Fruit fly (Drosophila melanogaster) whole organism, embryonic: Measurements from ENCODE around the gene CG16710.

Experiments
- ATbp ChIP-seq: fragments of 200-800 bp; sonication (Bioruptor generic); optimal IDR thresholded peaks from 2 replicates; lab custom pipeline; 2017; ENCODE audit warnings: missing biosample characterization, mild to moderate bottlenecking, missing genetic modification characterization, missing genetic modification reagents
- B-H2 ChIP-seq: fragments of 200-800 bp; sonication (Bioruptor generic); optimal IDR thresholded peaks from 2 replicates; lab custom pipeline; 2018; ENCODE audit warnings: missing biosample characterization, mild to moderate bottlenecking, missing genetic modification characterization
- BtbVII ChIP-seq: fragments of 200-800 bp; sonication (Bioruptor generic); optimal IDR thresholded peaks from 3 replicates; lab custom pipeline; 2017; ENCODE audit warnings: missing biosample characterization, mild to moderate bottlenecking, missing genetic modification characterization
- Bteb2 ChIP-seq: fragments of 200-800 bp; sonication (Bioruptor generic); optimal IDR thresholded peaks from 2 replicates; lab custom pipeline; 2016; ENCODE audit warnings: missing biosample characterization, missing genetic modification characterization
- CG10321 ChIP-seq: fragments of 200-800 bp; sonication (Bioruptor generic); IDR thresholded peaks from 2 replicates; pipeline ENCODE4 v1.3.6; 2022; ENCODE audit warnings: missing biosample characterization, missing genetic modification characterization
- CG12104 ChIP-seq: fragments of 200-800 bp; sonication (Bioruptor generic); optimal IDR thresholded peaks from 3 replicates; lab custom pipeline; 2016; ENCODE audit warnings: missing biosample characterization, missing genetic modification characterization
- CG12659 ChIP-seq: fragments of 200-800 bp; sonication (Bioruptor generic); optimal IDR thresholded peaks from 3 replicates; lab custom pipeline; 2017; ENCODE audit warnings: mild to moderate bottlenecking, missing biosample characterization, missing genetic modification reagents, missing genetic modification characterization
- CG13287 ChIP-seq: fragments of 200-800 bp; sonication (Bioruptor generic); IDR thresholded peaks from 2 replicates; pipeline ENCODE4 v1.3.6; 2022; ENCODE audit warnings: missing biosample characterization, missing genetic modification characterization; ENCODE audit not compliant: partially characterized antibody
- CG13424 ChIP-seq: fragments of 200-800 bp; sonication (Bioruptor generic); optimal IDR thresholded peaks from 2 replicates; lab custom pipeline; 2019; ENCODE audit warnings: missing biosample characterization, mild to moderate bottlenecking, missing genetic modification characterization, moderate library complexity
- CG15601 ChIP-seq: fragments of 200-800 bp; sonication (Bioruptor generic); optimal IDR thresholded peaks from 3 replicates; lab custom pipeline; 2019; ENCODE audit warnings: missing biosample characterization, mild to moderate bottlenecking, missing genetic modification characterization, moderate library complexity
- CG1602 ChIP-seq: fragments of 200-800 bp; sonication (Bioruptor generic); optimal IDR thresholded peaks from 3 replicates; lab custom pipeline; 2016; ENCODE audit warnings: missing biosample characterization, missing genetic modification characterization
- CG2199 ChIP-seq: fragments of 200-800 bp; sonication (Bioruptor generic); IDR thresholded peaks from 3 replicates; pipeline ENCODE4 v1.3.6; 2022; ENCODE audit warnings: missing biosample characterization, missing genetic modification characterization
- CG31224 ChIP-seq: fragments of 200-800 bp; sonication (Bioruptor generic); IDR thresholded peaks from 2 replicates; pipeline ENCODE4 v1.3.6; 2022; ENCODE audit warnings: missing biosample characterization, missing genetic modification characterization
- CG34224 ChIP-seq: fragments of 200-800 bp; sonication (Bioruptor generic); IDR thresholded peaks from 3 replicates; pipeline ENCODE4 v1.3.6; 2022; ENCODE audit warnings: missing biosample characterization, missing genetic modification characterization; ENCODE audit not compliant: partially characterized antibody
- CG7987 ChIP-seq: fragments of 200-800 bp; sonication (Bioruptor generic); optimal IDR thresholded peaks from 2 replicates; lab custom pipeline; 2018; ENCODE audit warnings: missing biosample characterization, mild to moderate bottlenecking, missing genetic modification characterization, moderate library complexity
- CG8765 ChIP-seq: fragments of 200-800 bp; sonication (Bioruptor generic); IDR thresholded peaks from 2 replicates; pipeline ENCODE4 v1.3.6; 2022; ENCODE audit warnings: missing biosample characterization, missing genetic modification characterization
- CG8924 ChIP-seq: fragments of 200-800 bp; optimal IDR thresholded peaks from 3 replicates; lab custom pipeline; 2019; ENCODE audit warnings: missing biosample characterization, mild to moderate bottlenecking, missing genetic modification characterization, moderate library complexity
- D19B ChIP-seq: fragments of 200-800 bp; sonication (Bioruptor generic); optimal IDR thresholded peaks from 2 replicates; lab custom pipeline; 2017; ENCODE audit warnings: missing biosample characterization, mild to moderate bottlenecking, missing genetic modification characterization
- Dll ChIP-seq: fragments of 200-800 bp; sonication (Bioruptor generic); IDR thresholded peaks from 4 replicates; pipeline ENCODE4 v1.3.6; 2022; ENCODE audit warnings: missing biosample characterization, missing genetic modification characterization; ENCODE audit not compliant: partially characterized antibody
- Ets97D ChIP-seq: fragments of 200-800 bp; sonication (Bioruptor generic); optimal IDR thresholded peaks from 3 replicates; lab custom pipeline; 2016; ENCODE audit warnings: missing biosample characterization, missing genetic modification characterization
- Fer2 ChIP-seq: fragments of 200-800 bp; sonication (Bioruptor generic); optimal IDR thresholded peaks from 2 replicates; lab custom pipeline; 2018; ENCODE audit warnings: missing biosample characterization, mild to moderate bottlenecking, missing genetic modification characterization, moderate library complexity
- Gsc ChIP-seq: fragments of 200-800 bp; sonication (Bioruptor generic); IDR thresholded peaks from 2 replicates; pipeline ENCODE4 v1.3.6; 2022; ENCODE audit warnings: missing biosample characterization, missing genetic modification characterization
- Hey ChIP-seq: fragments of 200-800 bp; sonication (Bioruptor generic); optimal IDR thresholded peaks from 3 replicates; lab custom pipeline; 2018; ENCODE audit warnings: missing biosample characterization, mild to moderate bottlenecking, missing genetic modification characterization
- HmgD ChIP-seq: fragments of 200-800 bp; sonication (Bioruptor generic); optimal IDR thresholded peaks from 3 replicates; lab custom pipeline; 2016; ENCODE audit warnings: missing biosample characterization, missing genetic modification characterization
- MESR4 ChIP-seq: fragments of 200-800 bp; sonication (Bioruptor generic); optimal IDR thresholded peaks from 2 replicates; lab custom pipeline; 2018; ENCODE audit warnings: missing biosample characterization, mild to moderate bottlenecking, missing genetic modification characterization, moderate library complexity
- MTF-1 ChIP-seq: fragments of 200-800 bp; sonication (Bioruptor generic); optimal IDR thresholded peaks from 2 replicates; lab custom pipeline; 2018; ENCODE audit warnings: missing biosample characterization, mild to moderate bottlenecking, missing genetic modification characterization, borderline replicate concordance
- Mad ChIP-seq: fragments of 200-800 bp; sonication (Bioruptor generic); optimal IDR thresholded peaks from 2 replicates; lab custom pipeline; 2016; ENCODE audit warnings: missing biosample characterization, missing genetic modification characterization
- Med ChIP-seq: fragments of 200-800 bp; sonication (Bioruptor generic); peaks from one replicate; lab custom pipeline; 2016; ENCODE audit warnings: missing biosample characterization, missing genetic modification characterization, mild to moderate bottlenecking, inconsistent platforms, moderate library complexity
- Pdp1 ChIP-seq, 2 experiments: fragments of 200-800 bp; sonication (Bioruptor generic); optimal IDR thresholded peaks; 3 replicates each; lab custom pipeline; 2016; ENCODE audit warnings: missing biosample characterization in 2 of 2, missing genetic modification characterization in 2 of 2, mild to moderate bottlenecking in 1 of 2, moderate library complexity in 1 of 2
- Side ChIP-seq: fragments of 200-800 bp; sonication (Bioruptor generic); optimal IDR thresholded peaks from 2 replicates; lab custom pipeline; 2016; ENCODE audit warnings: missing biosample characterization, missing genetic modification characterization
- Xbp1 ChIP-seq: fragments of 200-800 bp; sonication (Bioruptor generic); optimal IDR thresholded peaks from 3 replicates; lab custom pipeline; 2016; ENCODE audit warnings: missing biosample characterization, mild to moderate bottlenecking, missing genetic modification characterization
- ap ChIP-seq: fragments of 200-800 bp; sonication (Bioruptor generic); IDR thresholded peaks from 2 replicates; pipeline ENCODE4 v1.3.6; 2022; ENCODE audit warnings: missing biosample characterization, missing genetic modification characterization
- br ChIP-seq: fragments of >200 bp; optimal IDR thresholded peaks from 2 replicates; lab custom pipeline; 2017
- da ChIP-seq: fragments of 200-800 bp; sonication (Bioruptor generic); optimal IDR thresholded peaks from 2 replicates; lab custom pipeline; 2016; ENCODE audit warnings: missing biosample characterization, missing genetic modification characterization
- dmrt11E ChIP-seq: fragments of 200-800 bp; sonication (Bioruptor generic); optimal IDR thresholded peaks from 3 replicates; lab custom pipeline; 2018; ENCODE audit warnings: missing biosample characterization, mild to moderate bottlenecking, missing genetic modification characterization, moderate library complexity
- exex ChIP-seq: fragments of 200-800 bp; sonication (Bioruptor generic); optimal IDR thresholded peaks from 4 replicates; lab custom pipeline; 2018; ENCODE audit warnings: missing biosample characterization, mild to moderate bottlenecking, missing genetic modification characterization, moderate library complexity
- eyg ChIP-seq: fragments of 200-800 bp; sonication (Bioruptor generic); optimal IDR thresholded peaks from 3 replicates; lab custom pipeline; 2016; ENCODE audit warnings: missing biosample characterization, missing genetic modification characterization
- fd64A ChIP-seq: fragments of 200-800 bp; sonication (Bioruptor generic); optimal IDR thresholded peaks from 3 replicates; lab custom pipeline; 2018; ENCODE audit warnings: missing biosample characterization, mild to moderate bottlenecking, missing genetic modification characterization
- gce ChIP-seq: fragments of 200-800 bp; sonication (Bioruptor generic); IDR thresholded peaks from 3 replicates; pipeline ENCODE4 v1.3.6; 2022; ENCODE audit warnings: missing biosample characterization, missing genetic modification characterization
- hbn ChIP-seq: fragments of 200-800 bp; sonication (Bioruptor generic); IDR thresholded peaks from 2 replicates; pipeline ENCODE4 v1.3.6; 2022; ENCODE audit warnings: missing biosample characterization, missing genetic modification characterization; ENCODE audit not compliant: partially characterized antibody
- lab ChIP-seq: fragments of 200-800 bp; sonication (Bioruptor generic); optimal IDR thresholded peaks from 3 replicates; lab custom pipeline; 2017; ENCODE audit warnings: missing biosample characterization, missing genetic modification characterization, mild to moderate bottlenecking, moderate library complexity, missing genetic modification reagents
- lbe ChIP-seq: fragments of 200-800 bp; sonication (Bioruptor generic); optimal IDR thresholded peaks from 2 replicates; lab custom pipeline; 2016; ENCODE audit warnings: missing biosample characterization, mild to moderate bottlenecking, missing genetic modification characterization
- pho ChIP-seq: fragments of 200-800 bp; sonication (Bioruptor generic); optimal IDR thresholded peaks from 2 replicates; lab custom pipeline; 2016; ENCODE audit warnings: missing biosample characterization, missing genetic modification characterization
- scrt ChIP-seq: fragments of 200-800 bp; sonication (Bioruptor generic); optimal IDR thresholded peaks from 2 replicates; lab custom pipeline; 2018; ENCODE audit warnings: missing biosample characterization, mild to moderate bottlenecking, missing genetic modification characterization, moderate library complexity
- sima ChIP-seq: fragments of 200-800 bp; sonication (Bioruptor generic); optimal IDR thresholded peaks from 2 replicates; lab custom pipeline; 2016; ENCODE audit warnings: missing biosample characterization, missing genetic modification characterization
- sob ChIP-seq: fragments of 200-800 bp; sonication (Bioruptor generic); IDR thresholded peaks from 2 replicates; pipeline ENCODE4 v1.3.6; 2022; ENCODE audit warnings: missing biosample characterization, missing genetic modification characterization
- stwl ChIP-seq: fragments of 200-800 bp; sonication (Bioruptor generic); optimal IDR thresholded peaks from 3 replicates; lab custom pipeline; 2018; ENCODE audit warnings: missing biosample characterization, mild to moderate bottlenecking, missing genetic modification characterization, moderate library complexity
- trh ChIP-seq: fragments of 200-800 bp; sonication (Bioruptor generic); optimal IDR thresholded peaks from 2 replicates; lab custom pipeline; 2016; ENCODE audit warnings: missing biosample characterization, missing genetic modification characterization
- usp ChIP-seq: fragments of >200 bp; optimal IDR thresholded peaks from 2 replicates; lab custom pipeline; 2017; ENCODE audit warnings: missing biosample characterization, missing genetic modification characterization
- zen ChIP-seq: fragments of 200-800 bp; sonication (Bioruptor generic); optimal IDR thresholded peaks from 3 replicates; lab custom pipeline; 2018; ENCODE audit warnings: missing biosample characterization, mild to moderate bottlenecking, missing genetic modification characterization, moderate library complexity

The CG16710 gene

DNA sequence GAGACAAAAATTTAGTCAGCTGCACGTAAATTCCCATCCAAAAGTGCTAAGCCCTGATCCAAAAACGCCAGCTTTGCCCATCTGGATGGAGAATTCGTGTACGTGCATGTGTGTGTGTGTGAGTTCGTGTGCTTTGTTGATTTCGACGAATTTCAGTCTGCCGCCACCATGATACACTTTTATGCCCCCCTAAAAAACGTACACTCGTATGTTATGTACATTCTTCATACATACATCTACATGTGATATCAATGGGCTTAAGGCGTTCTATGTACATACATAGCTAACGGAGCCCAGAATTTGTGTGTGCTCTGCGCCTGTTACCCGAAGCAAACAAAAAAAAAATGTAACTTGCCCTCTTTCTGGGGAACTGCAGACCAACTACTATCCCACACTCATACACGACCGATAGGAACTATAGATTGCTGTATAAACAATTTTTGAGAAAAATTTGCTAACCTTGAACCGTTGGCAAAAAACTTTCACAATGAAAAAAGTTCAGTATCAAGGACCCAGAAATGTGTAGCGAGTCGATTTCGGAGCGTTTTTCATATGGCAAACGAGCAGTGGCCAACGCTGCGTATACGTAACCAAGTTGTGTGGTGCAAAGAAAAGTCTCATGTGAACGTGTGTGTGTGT lies 43.5 kb downstream of the CG16710 start (continued):
- no peak for TF ChIP-seq gce (GFP tag; lab: Robert Waterston, UW)
- peak in 1 of 2 experiments; percentile 51 for TF ChIP-seq Pdp1 (GFP tag; optimal IDR thresholded peaks at IDR 0.05; lab: Kevin White, UChicago)
- no peak for TF ChIP-seq CG2199 (GFP tag; lab: Robert Waterston, UW)
- TF ChIP-seq CG15601 (tag; lab: Kevin White, UChicago) = peak; percentile 35
- TF ChIP-seq lbe (GFP tag; lab: Kevin White, UChicago) = peak; percentile 17
- no peak for TF ChIP-seq exex (tag; lab: Kevin White, UChicago)
- no peak for TF ChIP-seq hbn
- TF ChIP-seq CG8765 (GFP tag; lab: Robert Waterston, UW) = no peak
- no peak for TF ChIP-seq sima (GFP tag; lab: Kevin White, UChicago)
- TF ChIP-seq da (GFP tag; lab: Kevin White, UChicago) = no peak
- TF ChIP-seq fd64A (GFP tag; lab: Kevin White, UChicago) = peak; percentile 42
- no peak for TF ChIP-seq Gsc
- peak; percentile 19 for TF ChIP-seq scrt (GFP tag; lab: Kevin White, UChicago)
- TF ChIP-seq Med (GFP tag; lab: Kevin White, UChicago) = peak; percentile 72
- no peak for TF ChIP-seq D19B (GFP tag; lab: Kevin White, UChicago)
- TF ChIP-seq sob (GFP tag; lab: Robert Waterston, UW) = peak; percentile 63; the same call in 1 of the 2 replicates
- TF ChIP-seq pho (GFP tag; lab: Kevin White, UChicago) = peak; percentile 2
- no peak for TF ChIP-seq Xbp1 (GFP tag; lab: Kevin White, UChicago)
- TF ChIP-seq B-H2 (GFP tag; lab: Kevin White, UChicago) = peak; percentile 66
- TF ChIP-seq zen = no peak
- no peak for TF ChIP-seq Ets97D
- no peak for TF ChIP-seq br (lab: Kevin White, UChicago)
- TF ChIP-seq Fer2 (tag; lab: Kevin White, UChicago) = no peak
- TF ChIP-seq CG13287 (GFP tag; lab: Robert Waterston, UW) = 0 out of 2 replicates have a peak, but pooled peaks have one; percentile 7
- TF ChIP-seq CG31224 (GFP tag; lab: Robert Waterston, UW) = peak; percentile 100
- TF ChIP-seq CG34224 = no peak
- TF ChIP-seq CG8924 (tag; lab: Kevin White, UChicago) = no peak
- TF ChIP-seq Dll (GFP tag; lab: Robert Waterston, UW) = no peak
- no peak for TF ChIP-seq ap
- TF ChIP-seq BtbVII (GFP tag; lab: Kevin White, UChicago) = peak; percentile 50
- TF ChIP-seq HmgD = no peak
- no peak for TF ChIP-seq MTF-1 (GFP tag; lab: Kevin White, UChicago)
- TF ChIP-seq Bteb2 (GFP tag; lab: Kevin White, UChicago) = no peak
- no peak for TF ChIP-seq Mad (GFP tag; lab: Kevin White, UChicago)
- TF ChIP-seq CG10321 = no peak
- TF ChIP-seq Hey = peak; percentile 41
- TF ChIP-seq ATbp (GFP tag; lab: Kevin White, UChicago) = peak; percentile 39
- TF ChIP-seq CG13424 = no peak
- TF ChIP-seq usp (GFP tag; lab: Kevin White, UChicago) = no peak
- no peak for TF ChIP-seq CG1602 (GFP tag; lab: Kevin White, UChicago)
- TF ChIP-seq dmrt11E (tag; lab: Kevin White, UChicago) = no peak
- TF ChIP-seq Side (GFP tag; lab: Kevin White, UChicago) = no peak
- peak; percentile 68 for TF ChIP-seq lab (GFP tag; lab: Kevin White, UChicago)
- TF ChIP-seq CG12659 (GFP tag; lab: Kevin White, UChicago) = no peak
- TF ChIP-seq MESR4 (GFP tag; lab: Kevin White, UChicago) = no peak
- no peak for TF ChIP-seq eyg
- TF ChIP-seq stwl (tag; lab: Kevin White, UChicago) = no peak
- TF ChIP-seq trh = no peak
- peak; percentile 23 for TF ChIP-seq CG7987 (GFP tag; lab: Kevin White, UChicago)
- TF ChIP-seq CG12104 (GFP tag; lab: Kevin White, UChicago) = peak; percentile 14
